Worm (Caenorhabditis elegans) whole organism, young adult: ENCODE results near the gene sid-5.

ENCODE experiments used
- B0035.1 ChIP-seq: sonication (generic microtip); optimal IDR thresholded peaks from 2 replicates; lab custom pipeline; 2016; ENCODE audit warnings: missing genetic modification characterization, mild to moderate bottlenecking, missing compliant biosample characterization, missing genotype, missing genetic modification reagents
- D2030.7 ChIP-seq: fragments of 200-800 bp; sonication (Bioruptor generic); IDR thresholded peaks from 2 replicates; pipeline ENCODE4 v1.3.6; 2022; ENCODE audit warnings: missing genetic modification reagents, missing genetic modification characterization, missing compliant biosample characterization
- F39B2.1 ChIP-seq: fragments of 200-800 bp; sonication (Bioruptor generic); IDR thresholded peaks from 2 replicates; pipeline ENCODE4 v1.3.6; 2022; ENCODE audit warnings: missing genetic modification reagents, missing genetic modification characterization, missing compliant biosample characterization
- F49E8.2 ChIP-seq: sonication (generic microtip); optimal IDR thresholded peaks from 3 replicates; lab custom pipeline; 2017; ENCODE audit warnings: missing genetic modification characterization, mild to moderate bottlenecking, missing compliant biosample characterization, antibody characterized with exemption, moderate library complexity; ENCODE audit not compliant: insufficient read depth
- F57C9.4 ChIP-seq: sonication (generic microtip); optimal IDR thresholded peaks from 2 replicates; lab custom pipeline; 2017; ENCODE audit warnings: mild to moderate bottlenecking, missing genetic modification characterization, missing compliant biosample characterization
- Y53G8AR.9 ChIP-seq: fragments of 200-800 bp; sonication (Bioruptor generic); conservative IDR thresholded peaks from 2 replicates; pipeline ENCODE4 v1.3.6; 2022; ENCODE audit warnings: missing genetic modification reagents, missing genetic modification characterization, missing compliant biosample characterization
- Y56A3A.18 ChIP-seq: fragments of 200-800 bp; sonication (Bioruptor generic); IDR thresholded peaks from 2 replicates; pipeline ENCODE4 v1.3.6; 2022; ENCODE audit warnings: missing genetic modification reagents, missing genetic modification characterization, missing compliant biosample characterization
- Y79H2A.3 ChIP-seq: fragments of 200-800 bp; sonication (Bioruptor generic); conservative IDR thresholded peaks from 2 replicates; pipeline ENCODE4 v1.3.6; 2022; ENCODE audit warnings: missing genetic modification reagents, missing genetic modification characterization, missing compliant biosample characterization
- Y95B8A.8 ChIP-seq: fragments of 200-800 bp; sonication (Bioruptor generic); IDR thresholded peaks from 2 replicates; pipeline ENCODE4 v1.3.6; 2022; ENCODE audit warnings: missing genetic modification reagents, missing genetic modification characterization, missing compliant biosample characterization
- akir-1 ChIP-seq: fragments of 200-800 bp; sonication (Bioruptor generic); optimal IDR thresholded peaks from 2 replicates; lab custom pipeline; 2018; ENCODE audit warnings: mild to moderate bottlenecking, missing genetic modification characterization, moderate library complexity, missing compliant biosample characterization
- ama-1 ChIP-seq, 3 experiments: fragments of 150-350 bp in 1 of 3; sonication (generic microtip) in 2 of 3; optimal IDR thresholded peaks; 2 replicates each; lab custom pipeline; 2014 to 2018; ENCODE audit warnings: missing biosample characterization in 2 of 3, missing genetic modification characterization in 2 of 3, missing genetic modification reagents in 2 of 3
- aptf-3 ChIP-seq: fragments of 200-800 bp; sonication (Bioruptor generic); IDR thresholded peaks from 2 replicates; pipeline ENCODE4 v1.3.6; 2022; ENCODE audit warnings: missing genetic modification characterization, missing compliant biosample characterization
- athp-1 ChIP-seq: sonication (generic microtip); optimal IDR thresholded peaks from 2 replicates; lab custom pipeline; 2017; ENCODE audit warnings: mild to moderate bottlenecking, missing genetic modification characterization, missing compliant biosample characterization
- ceh-58 ChIP-seq: fragments of 200-800 bp; sonication (Bioruptor generic); IDR thresholded peaks from 2 replicates; pipeline ENCODE4 v1.3.6; 2022; ENCODE audit warnings: missing genetic modification characterization, missing compliant biosample characterization
- chd-7 ChIP-seq: sonication (generic microtip); optimal IDR thresholded peaks from 2 replicates; lab custom pipeline; 2016; ENCODE audit warnings: mild to moderate bottlenecking, missing genetic modification characterization, moderate library complexity, missing compliant biosample characterization
- die-1 ChIP-seq: sonication (generic microtip); optimal IDR thresholded peaks from 2 replicates; lab custom pipeline; 2016; ENCODE audit warnings: missing genotype, mild to moderate bottlenecking, missing genetic modification characterization, missing compliant biosample characterization
- dpff-1 ChIP-seq: sonication (generic microtip); optimal IDR thresholded peaks from 2 replicates; lab custom pipeline; 2017; ENCODE audit warnings: mild to moderate bottlenecking, missing genetic modification characterization, missing compliant biosample characterization
- efl-1 ChIP-seq: fragments of 150-350 bp; optimal IDR thresholded peaks from 2 replicates; lab custom pipeline; 2014; ENCODE audit warnings: missing biosample characterization, missing genetic modification reagents, missing genetic modification characterization
- egrh-3 ChIP-seq: fragments of 200-800 bp; sonication (Bioruptor generic); IDR thresholded peaks from 2 replicates; pipeline ENCODE4 v1.3.6; 2022; ENCODE audit warnings: missing genetic modification reagents, missing genetic modification characterization, missing compliant biosample characterization
- ekl-4 ChIP-seq: fragments of 200-800 bp; sonication (Bioruptor generic); IDR thresholded peaks from 2 replicates; pipeline ENCODE4 v1.3.6; 2022; ENCODE audit warnings: missing genetic modification reagents, missing genetic modification characterization, missing compliant biosample characterization
- gei-17 ChIP-seq: fragments of 200-800 bp; sonication (Bioruptor generic); optimal IDR thresholded peaks from 2 replicates; lab custom pipeline; 2018; ENCODE audit warnings: mild to moderate bottlenecking, missing genetic modification characterization, missing compliant biosample characterization
- him-1 ChIP-seq: sonication (generic microtip); optimal IDR thresholded peaks from 2 replicates; lab custom pipeline; 2016; ENCODE audit warnings: missing genotype, missing genetic modification reagents, missing genetic modification characterization, missing compliant biosample characterization
- hmg-1.2 ChIP-seq: fragments of 200-800 bp; sonication (Bioruptor generic); IDR thresholded peaks from 2 replicates; pipeline ENCODE4 v1.3.6; 2022; ENCODE audit warnings: missing genetic modification reagents, missing genetic modification characterization, missing compliant biosample characterization
- hrde-1 ChIP-seq: sonication (generic microtip); optimal IDR thresholded peaks from 2 replicates; lab custom pipeline; 2016; ENCODE audit warnings: missing genetic modification characterization, mild to moderate bottlenecking, missing compliant biosample characterization, moderate library complexity, missing genotype, missing genetic modification reagents, borderline replicate concordance
- hsf-1 ChIP-seq: fragments of 200-800 bp; sonication (Bioruptor generic); IDR thresholded peaks from 2 replicates; pipeline ENCODE4 v1.3.6; 2022; ENCODE audit warnings: missing genetic modification reagents, missing genetic modification characterization, missing compliant biosample characterization
- let-526 ChIP-seq: fragments of 200-800 bp; sonication (Bioruptor generic); IDR thresholded peaks from 2 replicates; pipeline ENCODE4 v1.3.6; 2022; ENCODE audit warnings: missing genetic modification reagents, missing genetic modification characterization, missing compliant biosample characterization
- lir-1 ChIP-seq: fragments of 200-800 bp; sonication (Bioruptor generic); conservative IDR thresholded peaks from 2 replicates; pipeline ENCODE4 v1.3.6; 2022; ENCODE audit warnings: missing genetic modification reagents, missing genetic modification characterization, missing compliant biosample characterization
- lsl-1 ChIP-seq: fragments of 200-800 bp; sonication (Bioruptor generic); optimal IDR thresholded peaks from 2 replicates; lab custom pipeline; 2018; ENCODE audit warnings: mild to moderate bottlenecking, missing genetic modification characterization, moderate library complexity, missing compliant biosample characterization
- mcd-1 ChIP-seq: fragments of 200-800 bp; sonication (Bioruptor generic); IDR thresholded peaks from 2 replicates; pipeline ENCODE4 v1.3.6; 2022; ENCODE audit warnings: missing genetic modification reagents, missing genetic modification characterization, missing compliant biosample characterization
- mel-28 ChIP-seq: sonication (generic microtip); optimal IDR thresholded peaks from 2 replicates; lab custom pipeline; 2016; ENCODE audit warnings: borderline replicate concordance, mild to moderate bottlenecking, missing genetic modification characterization, missing compliant biosample characterization
- mes-4 ChIP-seq: sonication (generic microtip); optimal IDR thresholded peaks from 2 replicates; lab custom pipeline; 2016; ENCODE audit warnings: missing genotype, missing genetic modification characterization, missing compliant biosample characterization
- nfya-1 ChIP-seq: sonication (generic microtip); optimal IDR thresholded peaks from 2 replicates; lab custom pipeline; 2017; ENCODE audit warnings: antibody characterized with exemption, missing compliant biosample characterization, missing genetic modification characterization, borderline replicate concordance; ENCODE audit not compliant: insufficient read depth
- nfyb-1 ChIP-seq: fragments of 200-800 bp; sonication (Bioruptor generic); IDR thresholded peaks from 2 replicates; pipeline ENCODE4 v1.3.6; 2022; ENCODE audit warnings: missing genetic modification reagents, missing genetic modification characterization, missing compliant biosample characterization
- nhr-179 ChIP-seq: sonication (generic microtip); optimal IDR thresholded peaks from 2 replicates; lab custom pipeline; 2016; ENCODE audit warnings: mild to moderate bottlenecking, missing genetic modification characterization, missing compliant biosample characterization
- nhr-27 ChIP-seq: fragments of 200-800 bp; sonication (Bioruptor generic); optimal IDR thresholded peaks from 2 replicates; lab custom pipeline; 2018; ENCODE audit warnings: mild to moderate bottlenecking, missing genetic modification characterization, moderate library complexity, missing compliant biosample characterization
- nhr-80 ChIP-seq: sonication (generic microtip); optimal IDR thresholded peaks from 2 replicates; lab custom pipeline; 2016; ENCODE audit warnings: missing genetic modification characterization, missing compliant biosample characterization
- nhr-90 ChIP-seq: sonication (generic microtip); optimal IDR thresholded peaks from 2 replicates; lab custom pipeline; 2016; ENCODE audit warnings: missing genotype, mild to moderate bottlenecking, missing genetic modification characterization, missing compliant biosample characterization
- pbrm-1 ChIP-seq: fragments of 200-800 bp; sonication (Bioruptor generic); IDR thresholded peaks from 2 replicates; pipeline ENCODE4 v1.3.6; 2022; ENCODE audit warnings: missing genetic modification reagents, missing genetic modification characterization, missing compliant biosample characterization
- pha-4 ChIP-seq: fragments of 150-350 bp; sonication (generic microtip); optimal IDR thresholded peaks from 2 replicates; lab custom pipeline; 2014; ENCODE audit warnings: missing biosample characterization, missing genetic modification reagents, missing genetic modification characterization
- rcor-1 ChIP-seq: fragments of 200-800 bp; sonication (Bioruptor generic); IDR thresholded peaks from 2 replicates; pipeline ENCODE4 v1.3.6; 2022; ENCODE audit warnings: missing genetic modification reagents, missing genetic modification characterization, missing compliant biosample characterization
- rec-8 ChIP-seq, 2 experiments: sonication (generic microtip); optimal IDR thresholded peaks; 2 replicates each; lab custom pipeline; 2016; ENCODE audit warnings: mild to moderate bottlenecking in 2 of 2, missing genetic modification characterization in 2 of 2, missing genetic modification reagents in 2 of 2, missing genotype in 2 of 2, missing biosample characterization in 1 of 2, missing compliant biosample characterization in 1 of 2, moderate library complexity in 1 of 2
- repo-1 ChIP-seq: sonication (generic microtip); optimal IDR thresholded peaks from 2 replicates; lab custom pipeline; 2017; ENCODE audit warnings: mild to moderate bottlenecking, missing genetic modification characterization, missing compliant biosample characterization
- sea-2 ChIP-seq: fragments of 200-800 bp; sonication (Bioruptor generic); IDR thresholded peaks from 2 replicates; pipeline ENCODE4 v1.3.6; 2022; ENCODE audit warnings: missing genetic modification characterization, missing compliant biosample characterization
- snpc-3.4 ChIP-seq: sonication (generic microtip); optimal IDR thresholded peaks from 2 replicates; lab custom pipeline; 2017; ENCODE audit warnings: missing genetic modification characterization, mild to moderate bottlenecking, missing compliant biosample characterization, antibody characterized with exemption, moderate library complexity, missing genotype, missing genetic modification reagents
- tbp1 ChIP-seq: fragments of 200-800 bp; sonication (Bioruptor generic); optimal IDR thresholded peaks from 2 replicates; lab custom pipeline; 2018; ENCODE audit warnings: mild to moderate bottlenecking, missing genetic modification characterization, missing compliant biosample characterization
- tbx-9 ChIP-seq: sonication (generic microtip); optimal IDR thresholded peaks from 2 replicates; lab custom pipeline; 2016; ENCODE audit warnings: borderline replicate concordance, missing genetic modification characterization, inconsistent platforms, missing compliant biosample characterization
- ztf-6 ChIP-seq: fragments of 200-800 bp; sonication (Bioruptor generic); IDR thresholded peaks from 2 replicates; pipeline ENCODE4 v1.3.6; 2022; ENCODE audit warnings: missing genetic modification reagents, missing genetic modification characterization, missing compliant biosample characterization

sid-5 gene

ce11 chrX:6867707-6868106 is 36.8 kb upstream of the sid-5 start:
- TF ChIP-seq nfya-1 (no peak), Y56A3A.18 (peak; percentile 97), Y53G8AR.9 (GFP tag; lab: Robert Waterston, UW) (peak; percentile 84), mel-28 (no peak), die-1 (tag; lab: Kevin White, UChicago) (peak; percentile 96), mes-4 (tag; lab: Kevin White, UChicago) (peak; percentile 91), nhr-90 (tag; lab: Kevin White, UChicago) (peak; percentile 87), athp-1 (tag; lab: Kevin White, UChicago) (peak; percentile 44), hsf-1 (GFP tag; lab: Robert Waterston, UW) (peak; percentile 56; the same call in 1 of the 2 replicates), hmg-1.2 (GFP tag; lab: Robert Waterston, UW) (peak; percentile 83), ceh-58 (GFP tag; lab: Robert Waterston, UW) (peak; percentile 82; the same call in 1 of the 2 replicates), F39B2.1 (0 out of 2 replicates have a peak, but pooled peaks have one; percentile 31), let-526 (GFP tag; lab: Robert Waterston, UW) (0 out of 2 replicates have a peak, but pooled peaks have one; percentile 31), dpff-1 (no peak), nhr-27 (tag; lab: Kevin White, UChicago) (peak; percentile 64), B0035.1 (tag; lab: Kevin White, UChicago) (peak; percentile 85), sea-2 (GFP tag; lab: Robert Waterston, UW) (no peak), ama-1 (optimal IDR thresholded peaks at IDR 0.05; lab: Kevin White, UChicago) (no peak), ama-1 (GFP tag; optimal IDR thresholded peaks at IDR 0.05; lab: Kevin White, UChicago) (peak in 1 of 2 experiments; percentile 94), nhr-80 (tag; lab: Kevin White, UChicago) (peak; percentile 44), repo-1 (tag; lab: Kevin White, UChicago) (peak; percentile 72), snpc-3.4 (tag; lab: Kevin White, UChicago) (peak; percentile 85), nhr-179 (tag; lab: Kevin White, UChicago) (peak; percentile 79), F49E8.2 (tag; lab: Kevin White, UChicago) (peak; percentile 14), F57C9.4 (tag; lab: Kevin White, UChicago) (peak; percentile 33), hrde-1 (tag; lab: Kevin White, UChicago) (peak; percentile 82), ztf-6 (GFP tag; lab: Robert Waterston, UW) (no peak), lsl-1 (GFP tag; lab: Kevin White, UChicago) (peak; percentile 39), ekl-4 (GFP tag; lab: Robert Waterston, UW) (peak; percentile 77), akir-1 (no peak), aptf-3 (GFP tag; lab: Robert Waterston, UW) (peak; percentile 87; the same call in 1 of the 2 replicates), pha-4 (no peak), tbx-9 (tag; lab: Kevin White, UChicago) (no peak), gei-17 (GFP tag; lab: Kevin White, UChicago) (peak; percentile 68), rec-8 (tag; optimal IDR thresholded peaks at IDR 0.05; lab: Kevin White, UChicago) (peak; percentile 88 to 95), Y79H2A.3 (GFP tag; lab: Robert Waterston, UW) (no peak), him-1 (tag; lab: Kevin White, UChicago) (peak; percentile 93), lir-1 (GFP tag; lab: Robert Waterston, UW) (no peak), nfyb-1 (GFP tag; lab: Robert Waterston, UW) (peak; percentile 91), pbrm-1 (GFP tag; lab: Robert Waterston, UW) (peak; percentile 83), chd-7 (peak; percentile 84), mcd-1 (GFP tag; lab: Robert Waterston, UW) (no peak; the same call in 1 of the 2 replicates), egrh-3 (no peak), tbp1 (GFP tag; lab: Kevin White, UChicago) (peak; percentile 94), Y95B8A.8 (GFP tag; lab: Robert Waterston, UW) (peak; percentile 68; the same call in 1 of the 2 replicates), efl-1 (GFP tag; lab: Kevin White, UChicago) (peak; percentile 23), D2030.7 (GFP tag; lab: Robert Waterston, UW) (peak; percentile 88), rcor-1 (GFP tag; lab: Robert Waterston, UW) (peak; percentile 85)
